Worm (Caenorhabditis elegans): Measurements from ENCODE around the gene W09D10.4.

W09D10.4 gene

ce11 chrIII:10716091-10716490 lies at the start of gene W09D10.4:
Gene W09D10.4 (minus strand): TSS chrIII:10716191.
- TF ChIP-seq ztf-11 (tag; optimal IDR thresholded peaks at IDR 0.05) (no peak), tbx-8 (GFP tag; optimal IDR thresholded peaks at IDR 0.05) (no peak), ceh-43 (GFP tag; optimal IDR thresholded peaks at IDR 0.05) (no peak), ham-2 (GFP tag; optimal IDR thresholded peaks at IDR 0.05) (no peak)

ce11 chrIII:10763032-10763431 lies 47.0 kb upstream of the W09D10.4 start, which contains the start of gene dpy-28:
Gene dpy-28 (plus strand): TSS chrIII:10763131.
- TF ChIP-seq nhr-76 (tag; optimal IDR thresholded peaks at IDR 0.05) (no peak), sptf-1 (tag; optimal IDR thresholded peaks at IDR 0.05) (no peak), ces-1 (GFP tag; optimal IDR thresholded peaks at IDR 0.05) (no peak), ztf-11 (tag; optimal IDR thresholded peaks at IDR 0.05) (no peak), ceh-83 (GFP tag; optimal IDR thresholded peaks at IDR 0.05) (no peak), bed-3 (GFP tag; optimal IDR thresholded peaks at IDR 0.05) (no peak), elt-3 (tag; optimal IDR thresholded peaks at IDR 0.05) (no peak), mep-1 (tag; optimal IDR thresholded peaks at IDR 0.05) (no peak), unc-62 (GFP tag; optimal IDR thresholded peaks at IDR 0.05) (no peak), sem-2 (GFP tag; optimal IDR thresholded peaks at IDR 0.05) (no peak), blmp-1 (tag; optimal IDR thresholded peaks at IDR 0.05) (no peak), unc-39 (tag; optimal IDR thresholded peaks at IDR 0.05) (no peak), nhr-237 (tag; optimal IDR thresholded peaks at IDR 0.05) (no peak), pha-4 (tag; optimal IDR thresholded peaks at IDR 0.05) (no peak)

- TF ChIP-seq nhr-76 (tag; optimal IDR thresholded peaks at IDR 0.05) (peak; percentile 87), bed-3 (GFP tag; optimal IDR thresholded peaks at IDR 0.05) (peak; percentile 88), drap-1 (GFP tag; optimal IDR thresholded peaks at IDR 0.05) (peak; percentile 99), sem-2 (GFP tag; optimal IDR thresholded peaks at IDR 0.05) (peak; percentile 74), cnd-1 (tag; optimal IDR thresholded peaks at IDR 0.05) (peak; percentile 98), blmp-1 (tag; optimal IDR thresholded peaks at IDR 0.05) (peak; percentile 72), tbx-8 (GFP tag; optimal IDR thresholded peaks at IDR 0.05) (peak; percentile 97), elt-3 (tag; optimal IDR thresholded peaks at IDR 0.05) (peak; percentile 88), flh-1 (GFP tag; optimal IDR thresholded peaks at IDR 0.05) (peak; percentile 73), snpc-4 (tag; optimal IDR thresholded peaks at IDR 0.05) (no peak), zip-8 (tag; optimal IDR thresholded peaks at IDR 0.05) (no peak), ceh-43 (GFP tag; optimal IDR thresholded peaks at IDR 0.05) (peak; percentile 93), elt-1 (tag; optimal IDR thresholded peaks at IDR 0.05; ENCODE audit: borderline replicate concordance, insufficient read depth) (peak; percentile 72), unc-120 (tag; optimal IDR thresholded peaks at IDR 0.05; ENCODE audit: poor library complexity, severe bottlenecking) (peak; percentile 97), mep-1 (tag; optimal IDR thresholded peaks at IDR 0.05) (peak; percentile 100), nhr-12 (tag; optimal IDR thresholded peaks at IDR 0.05) (peak; percentile 99), mls-2 (tag; optimal IDR thresholded peaks at IDR 0.05) (peak; percentile 99), pha-4 (tag; optimal IDR thresholded peaks at IDR 0.05) (peak; percentile 100), ham-2 (GFP tag; optimal IDR thresholded peaks at IDR 0.05) (peak; percentile 90), lin-32 (GFP tag; optimal IDR thresholded peaks at IDR 0.05) (peak; percentile 87), ztf-11 (tag; optimal IDR thresholded peaks at IDR 0.05) (peak; percentile 99), mab-5 (tag; optimal IDR thresholded peaks at IDR 0.05) (peak; percentile 81), lin-13 (tag; optimal IDR thresholded peaks at IDR 0.05) (peak; percentile 100), sptf-1 (tag; optimal IDR thresholded peaks at IDR 0.05) (peak; percentile 99), M03D4.4 (tag; optimal IDR thresholded peaks at IDR 0.05) (peak; percentile 98), hlh-1 (tag; optimal IDR thresholded peaks at IDR 0.05) (peak; percentile 94), unc-62 (GFP tag; optimal IDR thresholded peaks at IDR 0.05) (peak; percentile 96), nhr-28 (tag; optimal IDR thresholded peaks at IDR 0.05) (peak; percentile 91), nhr-237 (tag; optimal IDR thresholded peaks at IDR 0.05) (peak; percentile 99), unc-39 (tag; optimal IDR thresholded peaks at IDR 0.05) (peak; percentile 96), lsy-2 (tag; optimal IDR thresholded peaks at IDR 0.05) (peak; percentile 94), nhr-2 (tag; optimal IDR thresholded peaks at IDR 0.05) (peak; percentile 71), ceh-39 (tag; optimal IDR thresholded peaks at IDR 0.05) (peak; percentile 99), ces-1 (GFP tag; optimal IDR thresholded peaks at IDR 0.05) (peak; percentile 91), ceh-83 (GFP tag; optimal IDR thresholded peaks at IDR 0.05) (peak; percentile 93)
Measured at ce11 chrIII:10759050-10760023, 43.3 kb upstream of the W09D10.4 start, which contains the start of gene tasp-1. Gene tasp-1 (plus strand): TSS chrIII:10759307.
